Worm (Caenorhabditis elegans) whole organism, late embryonic: ENCODE measurements around the gene H37A05.4.

Experiments
- ahr-1 ChIP-seq: sonication (generic microtip); optimal IDR thresholded peaks from 2 replicates; lab custom pipeline; 2016; ENCODE audit warnings: missing genetic modification characterization, missing compliant biosample characterization
- ceh-18 ChIP-seq: sonication (generic microtip); optimal IDR thresholded peaks from 2 replicates; lab custom pipeline; 2016; ENCODE audit warnings: missing genetic modification characterization, missing compliant biosample characterization
- ceh-22 ChIP-seq: sonication (generic microtip); optimal IDR thresholded peaks from 2 replicates; lab custom pipeline; 2017; ENCODE audit warnings: missing biosample characterization, missing genetic modification characterization
- ceh-24 ChIP-seq: sonication (generic microtip); optimal IDR thresholded peaks from 2 replicates; lab custom pipeline; 2016; ENCODE audit warnings: mild to moderate bottlenecking, missing genetic modification characterization, missing compliant biosample characterization
- che-1 ChIP-seq: sonication (generic microtip); optimal IDR thresholded peaks from 2 replicates; lab custom pipeline; 2016; ENCODE audit warnings: mild to moderate bottlenecking, missing genetic modification characterization, missing compliant biosample characterization
- dmd-4 ChIP-seq: sonication (generic microtip); optimal IDR thresholded peaks from 2 replicates; lab custom pipeline; 2016; ENCODE audit warnings: borderline replicate concordance, missing genetic modification characterization, missing compliant biosample characterization
- elt-4 ChIP-seq: sonication (generic microtip); optimal IDR thresholded peaks from 2 replicates; lab custom pipeline; 2016; ENCODE audit warnings: missing genetic modification characterization, missing compliant biosample characterization
- ets-4 ChIP-seq: sonication (generic microtip); optimal IDR thresholded peaks from 2 replicates; lab custom pipeline; 2016; ENCODE audit warnings: missing genetic modification characterization, missing compliant biosample characterization
- lim-6 ChIP-seq: sonication (generic microtip); optimal IDR thresholded peaks from 2 replicates; lab custom pipeline; 2016; ENCODE audit warnings: missing genetic modification characterization, missing compliant biosample characterization
- madf-2 ChIP-seq: sonication (generic microtip); optimal IDR thresholded peaks from 2 replicates; lab custom pipeline; 2017; ENCODE audit warnings: missing genetic modification characterization, missing compliant biosample characterization
- mec-3 ChIP-seq: sonication (generic microtip); optimal IDR thresholded peaks from 2 replicates; lab custom pipeline; 2016; ENCODE audit warnings: borderline replicate concordance, missing genetic modification characterization, missing compliant biosample characterization
- pag-3 ChIP-seq: sonication (generic microtip); optimal IDR thresholded peaks from 2 replicates; lab custom pipeline; 2016; ENCODE audit warnings: missing compliant biosample characterization, missing genetic modification characterization, borderline replicate concordance
- pha-4 ChIP-seq: fragments of 150-350 bp; optimal IDR thresholded peaks from 2 replicates; lab custom pipeline; 2018; ENCODE audit warnings: missing biosample characterization, missing genetic modification reagents, missing genetic modification characterization
- pqm-1 ChIP-seq: sonication (generic microtip); optimal IDR thresholded peaks from 2 replicates; lab custom pipeline; 2016; ENCODE audit warnings: missing genetic modification characterization, missing compliant biosample characterization
- syd-9 ChIP-seq: sonication (generic microtip); optimal IDR thresholded peaks from 2 replicates; lab custom pipeline; 2016; ENCODE audit warnings: mild to moderate bottlenecking, missing genetic modification characterization, moderate library complexity, missing compliant biosample characterization
- tbx-2 ChIP-seq: sonication (generic microtip); optimal IDR thresholded peaks from 2 replicates; lab custom pipeline; 2016; ENCODE audit warnings: missing genetic modification characterization, missing compliant biosample characterization
- unc-3 ChIP-seq, 2 experiments: fragments of 200-800 bp in 1 of 2; sonication (Bioruptor generic) in 1 of 2; sonication (generic microtip) in 1 of 2; conservative IDR thresholded peaks in 1 of 2; optimal IDR thresholded peaks in 1 of 2; 2 replicates each; pipeline versions ENCODE4 v1.3.6 to Lab custom; 2016 to 2022; ENCODE audit warnings: missing compliant biosample characterization in 2 of 2, missing genetic modification characterization in 2 of 2, missing genetic modification reagents in 1 of 2
- unc-55 ChIP-seq: sonication (generic microtip); optimal IDR thresholded peaks from 2 replicates; lab custom pipeline; 2017; ENCODE audit warnings: missing biosample characterization, missing genetic modification reagents, missing genetic modification characterization
- zip-5 ChIP-seq: sonication (generic microtip); optimal IDR thresholded peaks from 2 replicates; lab custom pipeline; 2016; ENCODE audit warnings: missing genetic modification characterization, missing compliant biosample characterization

Gene H37A05.4

ce11 chrV:13600882-13601281, 48.7 kb downstream of the H37A05.4 start, which contains the start of gene rdy-2:
Gene rdy-2, minus strand, starts transcription at chrV:13600982.
- TF ChIP-seq madf-2 (tag; lab: Kevin White, UChicago), result no peak
- TF ChIP-seq ceh-22 (tag; lab: Kevin White, UChicago), result no peak
- TF ChIP-seq che-1 (tag; lab: Kevin White, UChicago), result no peak
- TF ChIP-seq zip-5 (tag; lab: Kevin White, UChicago), result no peak
- TF ChIP-seq ahr-1 (tag; lab: Kevin White, UChicago), result no peak
- TF ChIP-seq, all 69 proteins: peak for 0

DNA sequence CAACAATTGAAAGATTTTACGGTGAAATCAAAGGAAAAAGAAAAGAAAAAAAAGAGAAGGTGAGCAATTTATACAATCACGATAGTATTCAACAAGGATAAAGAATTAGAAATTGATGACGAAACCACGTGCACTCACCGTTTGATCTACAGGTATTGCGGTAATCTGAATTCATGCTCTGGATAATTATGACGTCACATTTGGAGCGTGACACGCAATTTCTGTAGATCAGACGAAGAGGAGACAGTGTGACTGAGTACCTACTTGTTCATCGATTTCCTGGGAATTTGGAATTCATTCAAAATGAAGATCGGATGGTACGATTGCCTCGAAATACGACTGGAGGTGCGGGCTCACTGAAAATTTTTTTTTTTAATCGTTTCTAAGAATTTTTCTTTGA, 51.2 kb downstream of the H37A05.4 start:
- no peak for TF ChIP-seq pag-3 (tag; lab: Kevin White, UChicago)
- no peak for TF ChIP-seq ceh-24 (tag; lab: Kevin White, UChicago)
- TF ChIP-seq pqm-1 (tag; lab: Kevin White, UChicago), result no peak
- TF ChIP-seq mec-3 (tag; lab: Kevin White, UChicago), result no peak
- no peak for TF ChIP-seq pha-4 (tag; lab: Kevin White, UChicago)
- no peak for TF ChIP-seq elt-4 (tag; lab: Kevin White, UChicago)
- TF ChIP-seq syd-9 (tag; lab: Kevin White, UChicago), result no peak
- no peak for TF ChIP-seq unc-3 (GFP tag; conservative IDR thresholded peaks at IDR 0.05; lab: Robert Waterston, UW)
- TF ChIP-seq unc-3 (tag; optimal IDR thresholded peaks at IDR 0.05; lab: Kevin White, UChicago), result no peak
- no peak for TF ChIP-seq ets-4
- TF ChIP-seq ceh-18 (tag; lab: Kevin White, UChicago), result no peak
- no peak for TF ChIP-seq dmd-4 (tag; lab: Kevin White, UChicago)
- no peak for TF ChIP-seq unc-55
- TF ChIP-seq tbx-2, result no peak
- no peak for TF ChIP-seq lim-6 (tag; lab: Kevin White, UChicago)
- TF ChIP-seq, all 69 proteins: peak for 0
